Fruit fly (Drosophila melanogaster): ENCODE measurements around the gene CG13101.

CG13101 gene

DNA sequence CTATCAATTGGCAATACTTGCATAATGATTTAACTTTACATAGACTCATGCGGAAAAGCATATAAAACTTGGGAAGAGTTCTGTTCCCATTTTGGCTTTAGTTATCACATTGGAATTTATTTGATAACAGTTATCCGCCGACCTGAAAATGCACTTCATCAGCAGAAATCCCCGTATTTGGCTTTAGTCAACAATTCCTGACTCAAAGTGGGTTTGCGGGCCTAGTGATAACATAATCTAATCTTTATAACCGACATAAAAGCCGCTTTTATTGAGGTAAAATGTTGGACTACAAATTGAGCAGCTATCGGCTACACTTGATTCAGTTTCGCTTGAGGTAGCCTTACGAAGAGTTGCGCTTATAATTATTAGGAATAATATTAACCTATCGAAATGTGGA, 25.6 kb upstream of the CG13101 start, which contains the start of gene CG9568 (continued):
- TF ChIP-seq HmgD (GFP tag; optimal IDR thresholded peaks at IDR 0.05), result no peak
- TF ChIP-seq CG2678 (tag; optimal IDR thresholded peaks at IDR 0.05), result peak; percentile 17
- no peak for TF ChIP-seq tio (GFP tag; optimal IDR thresholded peaks at IDR 0.05)
- no peak for TF ChIP-seq CG3163 (GFP tag; optimal IDR thresholded peaks at IDR 0.05)
- peak; percentile 7 for TF ChIP-seq fd64A (GFP tag; optimal IDR thresholded peaks at IDR 0.05)
- peak; percentile 7 for TF ChIP-seq CG3281 (GFP tag; optimal IDR thresholded peaks at IDR 0.05)
- TF ChIP-seq CG7786 (GFP tag; optimal IDR thresholded peaks at IDR 0.05), result no peak
- no peak for TF ChIP-seq btn (GFP tag; optimal IDR thresholded peaks at IDR 0.05)
- peak; percentile 54 for TF ChIP-seq CG34376 (GFP tag; optimal IDR thresholded peaks at IDR 0.05)
- no peak for TF ChIP-seq amos (GFP tag; IDR thresholded peaks at IDR 0.05; ENCODE audit: partially characterized antibody)
- no peak for TF ChIP-seq Blimp-1 (GFP tag; optimal IDR thresholded peaks at IDR 0.05)
- TF ChIP-seq CG13775 (GFP tag; optimal IDR thresholded peaks at IDR 0.05), result no peak
- TF ChIP-seq PHDP (tag; optimal IDR thresholded peaks at IDR 0.05), result peak; percentile 2
- TF ChIP-seq ind (GFP tag; optimal IDR thresholded peaks at IDR 0.05), result no peak
- TF ChIP-seq sens (GFP tag), result peak; percentile 42
- TF ChIP-seq chm (GFP tag; IDR thresholded peaks at IDR 0.05), result no peak
- no peak for TF ChIP-seq CG18764 (GFP tag; optimal IDR thresholded peaks at IDR 0.05)
- TF ChIP-seq CG42726 (GFP tag; IDR thresholded peaks at IDR 0.05; ENCODE audit: partially characterized antibody), result no peak
- TF ChIP-seq wek (GFP tag; optimal IDR thresholded peaks at IDR 0.05), result peak; percentile 42
- TF ChIP-seq CG13296 (GFP tag; optimal IDR thresholded peaks at IDR 0.05), result peak; percentile 38
- peak; percentile 33 for TF ChIP-seq CG17568 (GFP tag; optimal IDR thresholded peaks at IDR 0.05)
- TF ChIP-seq crc (GFP tag; optimal IDR thresholded peaks at IDR 0.05), result no peak
- TF ChIP-seq emc (GFP tag; optimal IDR thresholded peaks at IDR 0.05), result no peak
- no peak for TF ChIP-seq D (optimal IDR thresholded peaks at IDR 0.05)
- no peak for TF ChIP-seq D (GFP tag; optimal IDR thresholded peaks at IDR 0.05)
- TF ChIP-seq Ssrp (tag; optimal IDR thresholded peaks at IDR 0.05), result no peak
- TF ChIP-seq sim (GFP tag; IDR thresholded peaks at IDR 0.05), result no peak
- TF ChIP-seq Deaf1 (tag; optimal IDR thresholded peaks at IDR 0.05), result no peak
- TF ChIP-seq lab (GFP tag; optimal IDR thresholded peaks at IDR 0.05), result peak; percentile 18
- TF ChIP-seq dmrt99B (tag; optimal IDR thresholded peaks at IDR 0.05), result no peak
- TF ChIP-seq CG10543 (GFP tag; optimal IDR thresholded peaks at IDR 0.05), result no peak

DNA sequence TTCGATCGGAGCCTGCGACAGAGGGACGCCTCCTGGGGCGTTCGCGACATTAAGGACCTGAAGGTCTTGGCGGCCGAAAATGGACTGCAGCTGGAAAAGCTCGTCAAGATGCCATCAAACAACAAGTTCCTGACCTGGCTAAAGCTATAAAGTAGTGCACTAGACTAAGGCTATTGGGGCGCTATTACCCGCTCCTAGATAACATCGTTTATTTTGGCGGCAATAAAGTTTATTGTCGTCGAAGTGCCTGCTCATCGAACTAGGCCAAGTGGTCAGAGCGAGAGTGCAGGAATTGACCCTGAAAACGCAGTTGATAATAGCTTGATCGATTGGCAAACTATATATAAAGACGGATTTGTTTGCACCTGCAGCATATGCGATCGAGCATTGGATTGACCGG, 13.6 kb upstream of the CG13101 start, which contains the start of gene Try29F:
Try29F (plus strand) TSS at position 301 of the 400 bp plus-strand sequence.
- TF ChIP-seq crp (GFP tag; optimal IDR thresholded peaks at IDR 0.05) (no peak), CG11456 (GFP tag; IDR thresholded peaks at IDR 0.05) (0 out of 3 replicates have a peak, but pooled peaks have one; percentile 1), CG16813 (GFP tag; IDR thresholded peaks at IDR 0.05; ENCODE audit: partially characterized antibody) (no peak), fu2 (GFP tag; optimal IDR thresholded peaks at IDR 0.05) (no peak)

DNA sequence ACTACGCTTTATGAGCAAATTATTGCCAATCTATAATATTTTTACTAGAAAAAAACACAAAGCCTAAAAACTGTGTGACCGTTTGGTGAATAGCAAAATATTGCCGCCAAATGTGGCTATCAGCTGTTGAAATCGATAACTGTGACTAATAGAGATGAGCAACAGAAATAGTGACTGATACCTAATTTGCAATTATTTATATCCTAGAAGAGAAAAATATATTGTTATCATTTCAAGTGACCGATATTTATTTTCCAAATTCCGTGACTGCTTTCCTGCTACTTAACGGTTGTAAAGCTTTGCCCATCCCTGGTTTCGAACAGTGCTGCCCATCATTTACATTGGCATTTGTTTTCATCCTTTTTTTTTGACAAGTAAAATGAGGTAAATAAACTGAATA, 12.6 kb upstream of the CG13101 start, which contains the start of the genes alien and CG18661:
alien (minus strand) TSS at position 95 of the 400 bp plus-strand sequence.
CG18661 (plus strand) TSS at position 321 of the 400 bp plus-strand sequence.
- TF ChIP-seq Aef1 (GFP tag; IDR thresholded peaks at IDR 0.05), result peak; percentile 98
- TF ChIP-seq so (GFP tag; IDR thresholded peaks at IDR 0.05), result peak; percentile 82
- peak; percentile 45 for TF ChIP-seq Max (GFP tag; optimal IDR thresholded peaks at IDR 0.05)
- peak; percentile 75 to 97 for TF ChIP-seq Pdp1 (GFP tag; optimal IDR thresholded peaks at IDR 0.05)
- peak; percentile 95 for TF ChIP-seq CG1024 (GFP tag; IDR thresholded peaks at IDR 0.05)
- TF ChIP-seq sug (tag; optimal IDR thresholded peaks at IDR 0.05), result peak; percentile 88
- no peak for TF ChIP-seq Hr78 (GFP tag; optimal IDR thresholded peaks at IDR 0.05)
- peak; percentile 24 for TF ChIP-seq CG11398 (GFP tag; optimal IDR thresholded peaks at IDR 0.05)
- peak; percentile 85; the same call in 2 of the 3 replicates for TF ChIP-seq H15 (GFP tag; IDR thresholded peaks at IDR 0.05)
- peak; percentile 84 for TF ChIP-seq Dek (tag; optimal IDR thresholded peaks at IDR 0.05)
- peak; percentile 40 for TF ChIP-seq CG16863 (GFP tag; optimal IDR thresholded peaks at IDR 0.05)
- peak; percentile 48 for TF ChIP-seq B-H2 (GFP tag; optimal IDR thresholded peaks at IDR 0.05)
- peak; percentile 88 for TF ChIP-seq zfh1 (GFP tag; IDR thresholded peaks at IDR 0.05)
- TF ChIP-seq corto (GFP tag; optimal IDR thresholded peaks at IDR 0.05), result no peak
- TF ChIP-seq CG10431 (GFP tag; optimal IDR thresholded peaks at IDR 0.05), result no peak
